Worm (Caenorhabditis elegans) whole organism, L2 larva: ENCODE data around the gene ZK809.9.

Experiments
- R02D3.7 ChIP-seq: fragments of 150-350 bp; optimal IDR thresholded peaks from 2 replicates; lab custom pipeline; 2014; ENCODE audit warnings: missing biosample characterization, missing genetic modification characterization
- Y55F3AM.14 ChIP-seq: fragments of 200-800 bp; sonication (Bioruptor generic); optimal IDR thresholded peaks from 2 replicates; lab custom pipeline; 2018; ENCODE audit warnings: mild to moderate bottlenecking, missing genetic modification characterization, missing compliant biosample characterization
- aly-2 ChIP-seq: fragments of 150-350 bp; optimal IDR thresholded peaks from 2 replicates; lab custom pipeline; 2014; ENCODE audit warnings: missing biosample characterization, missing genetic modification characterization
- ceh-16 ChIP-seq: fragments of 150-350 bp; optimal IDR thresholded peaks from 2 replicates; lab custom pipeline; 2014; ENCODE audit warnings: missing biosample characterization, missing genetic modification characterization
- elt-3 ChIP-seq: sonication (generic microtip); optimal IDR thresholded peaks from 2 replicates; lab custom pipeline; 2017; ENCODE audit warnings: missing biosample characterization, missing genetic modification characterization
- lsy-2 ChIP-seq, 2 experiments: fragments of 150-350 bp in 1 of 2; sonication (generic microtip) in 1 of 2; optimal IDR thresholded peaks; 2 replicates each; lab custom pipeline; 2014 to 2017; ENCODE audit warnings: missing biosample characterization in 2 of 2, missing genetic modification characterization in 2 of 2
- mab-5 ChIP-seq: fragments of 150-350 bp; optimal IDR thresholded peaks from 2 replicates; lab custom pipeline; 2014; ENCODE audit warnings: missing biosample characterization, missing genetic modification characterization
- mdl-1 ChIP-seq, 2 experiments: fragments of 150-350 bp in 1 of 2; sonication (generic microtip) in 1 of 2; optimal IDR thresholded peaks; 2 replicates each; lab custom pipeline; 2017; ENCODE audit warnings: missing biosample characterization in 2 of 2, missing genetic modification characterization in 2 of 2
- nhr-12 ChIP-seq: fragments of 150-350 bp; optimal IDR thresholded peaks from 2 replicates; lab custom pipeline; 2014; ENCODE audit warnings: missing biosample characterization, missing genetic modification characterization
- nhr-21 ChIP-seq: fragments of 150-350 bp; optimal IDR thresholded peaks from 2 replicates; lab custom pipeline; 2014; ENCODE audit warnings: missing biosample characterization, missing genetic modification characterization
- nhr-6 ChIP-seq: fragments of 150-350 bp; optimal IDR thresholded peaks from 2 replicates; lab custom pipeline; 2014; ENCODE audit warnings: missing biosample characterization, missing genetic modification characterization
- sma-9 ChIP-seq, 2 experiments: fragments of 150-350 bp in 1 of 2; sonication (generic microtip) in 1 of 2; optimal IDR thresholded peaks; 2 replicates each; lab custom pipeline; 2014 to 2016; ENCODE audit warnings: missing genetic modification characterization in 2 of 2, mild to moderate bottlenecking in 1 of 2, missing biosample characterization in 1 of 2, missing compliant biosample characterization in 1 of 2, missing genetic modification reagents in 1 of 2, moderate library complexity in 1 of 2
- unc-62 ChIP-seq: fragments of 150-350 bp; optimal IDR thresholded peaks from 2 replicates; lab custom pipeline; 2014; ENCODE audit warnings: missing biosample characterization, missing genetic modification reagents, missing genetic modification characterization
- ztf-11 ChIP-seq: sonication (generic microtip); optimal IDR thresholded peaks from 2 replicates; lab custom pipeline; 2017; ENCODE audit warnings: missing biosample characterization, missing genetic modification characterization

- TF ChIP-seq nhr-6 (no peak), unc-62 (GFP tag; lab: Kevin White, UChicago) (no peak), nhr-12 (tag; lab: Kevin White, UChicago) (no peak), lsy-2 (tag; optimal IDR thresholded peaks at IDR 0.05; lab: Kevin White, UChicago) (no peak), aly-2 (tag; lab: Kevin White, UChicago) (no peak), R02D3.7 (tag; lab: Kevin White, UChicago) (no peak), mdl-1 (tag; optimal IDR thresholded peaks at IDR 0.05; lab: Kevin White, UChicago) (no peak), mab-5 (no peak), ztf-11 (no peak), ceh-16 (tag; lab: Kevin White, UChicago) (no peak), nhr-21 (tag; lab: Kevin White, UChicago) (no peak), elt-3 (tag; lab: Kevin White, UChicago) (no peak), sma-9 (GFP tag; optimal IDR thresholded peaks at IDR 0.05; lab: Kevin White, UChicago) (no peak), sma-9 (tag; optimal IDR thresholded peaks at IDR 0.05; lab: Kevin White, UChicago) (no peak), Y55F3AM.14 (GFP tag; lab: Kevin White, UChicago) (no peak)
Measured at ce11 chrIV:11650344-11650743, 14.8 kb upstream of the ZK809.9 start.
